Fruit fly (Drosophila melanogaster): ENCODE data around the gene Osi10a.

The Osi10a gene

DNA sequence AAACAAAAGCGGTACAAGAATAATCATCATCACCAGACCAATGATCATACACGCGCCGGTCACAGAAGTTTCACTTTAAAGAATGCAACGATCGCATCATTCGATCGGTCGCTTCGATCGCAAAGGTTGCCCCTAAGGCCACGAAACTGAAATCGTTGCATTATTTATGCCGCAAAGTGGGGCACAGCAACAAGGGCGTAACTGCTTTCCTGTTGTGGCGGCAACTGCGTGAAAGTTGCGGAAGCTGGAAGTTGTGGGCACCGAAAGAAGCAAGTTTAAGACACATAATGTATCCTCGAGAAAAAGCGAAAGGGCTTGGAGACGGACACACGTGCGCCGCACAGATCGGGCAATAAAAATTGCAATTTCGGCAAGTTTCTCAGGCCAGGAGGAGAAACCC is 19.7 kb upstream of the Osi10a start:
- TF ChIP-seq CG17801 (GFP tag; optimal IDR thresholded peaks at IDR 0.05; ENCODE audit: partially characterized antibody), result no peak

DNA sequence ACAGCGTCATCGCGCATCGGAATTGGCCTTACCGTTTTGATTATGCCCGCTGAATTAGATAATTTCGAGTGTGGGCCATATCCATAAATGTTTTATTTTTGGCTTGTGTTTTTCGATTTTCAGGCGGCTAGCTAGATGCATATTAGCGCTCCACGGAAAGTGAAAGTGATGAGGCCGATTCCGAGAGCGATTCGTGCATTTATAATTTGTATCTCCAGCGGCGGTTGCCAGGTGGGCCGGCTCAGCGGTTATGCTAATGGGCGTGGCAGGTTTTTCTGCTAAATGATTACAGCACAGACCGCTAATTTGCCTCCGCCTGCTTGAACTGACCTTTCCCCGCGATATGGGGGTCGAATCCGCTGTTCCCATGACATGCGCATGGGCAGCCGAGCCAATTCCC is 18.8 kb upstream of the Osi10a start:
- no peak for TF ChIP-seq CG17801 (GFP tag; optimal IDR thresholded peaks at IDR 0.05; ENCODE audit: partially characterized antibody)

DNA sequence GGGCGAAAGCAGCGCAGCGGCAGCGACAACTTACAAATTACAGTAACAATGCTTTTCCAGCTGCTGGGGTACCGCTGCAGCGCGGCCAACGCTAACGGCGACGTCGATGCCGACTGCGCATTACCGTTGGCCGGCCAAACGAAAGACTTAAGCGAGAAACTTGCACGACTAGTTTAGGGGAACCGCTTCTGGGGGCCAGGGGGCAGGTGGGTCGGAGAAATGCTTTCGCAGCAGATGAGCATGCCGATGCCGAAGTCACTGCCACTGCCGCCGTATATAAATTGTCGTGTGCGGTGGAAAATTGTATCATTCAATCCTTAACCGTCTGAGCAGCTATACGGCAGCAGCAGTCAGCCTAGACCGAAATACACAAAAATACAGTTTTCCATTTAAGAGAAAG is 15.1 kb upstream of the Osi10a start, which contains the start of gene Osi7:
Gene Osi7 (plus strand): TSS at position 301 of the 400 bp plus-strand sequence.
- TF ChIP-seq CG17801 (GFP tag; optimal IDR thresholded peaks at IDR 0.05; ENCODE audit: partially characterized antibody), result no peak

DNA sequence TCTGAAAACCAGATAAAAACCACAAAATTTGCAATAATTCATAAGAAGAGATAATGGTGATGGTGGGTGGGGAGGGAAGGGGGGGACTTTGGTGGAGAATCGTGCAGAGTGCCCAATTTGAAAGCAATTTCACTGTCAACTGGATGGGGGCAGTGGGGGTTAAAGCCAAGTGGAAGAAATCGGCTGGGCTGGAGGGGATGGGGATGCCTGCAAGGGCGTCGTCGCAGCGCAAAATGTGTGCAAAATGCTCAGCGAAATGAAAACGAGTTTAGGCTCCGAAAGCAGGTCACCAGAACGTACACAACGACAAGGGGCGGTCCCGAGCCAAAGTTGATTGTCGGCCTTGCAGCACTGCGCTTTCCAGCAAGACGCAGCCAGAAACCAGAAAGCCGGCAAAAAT is 10.9 kb upstream of the Osi10a start:
- TF ChIP-seq CG17801 (GFP tag; optimal IDR thresholded peaks at IDR 0.05; ENCODE audit: partially characterized antibody), result no peak

DNA sequence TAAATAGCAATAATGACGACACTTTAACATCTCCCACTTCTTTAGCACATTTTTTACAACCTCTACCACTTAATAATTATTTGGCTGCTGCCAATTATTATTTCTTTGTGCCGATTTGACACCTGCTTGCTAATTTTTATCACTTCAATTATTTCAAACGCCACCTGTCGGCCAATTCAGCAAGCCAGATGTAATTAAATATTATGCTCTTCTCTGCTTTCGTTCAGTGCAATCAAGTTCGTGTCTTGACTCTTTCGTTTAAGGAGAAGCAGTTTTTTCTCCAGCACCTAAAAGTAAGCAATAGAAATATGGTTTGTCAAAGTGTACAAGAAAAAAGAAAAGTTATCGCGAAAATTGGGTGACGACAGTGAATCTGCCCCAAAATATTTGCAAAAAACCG is 9.3 kb upstream of the Osi10a start:
- no peak for TF ChIP-seq CG17801 (GFP tag; optimal IDR thresholded peaks at IDR 0.05; ENCODE audit: partially characterized antibody)

DNA sequence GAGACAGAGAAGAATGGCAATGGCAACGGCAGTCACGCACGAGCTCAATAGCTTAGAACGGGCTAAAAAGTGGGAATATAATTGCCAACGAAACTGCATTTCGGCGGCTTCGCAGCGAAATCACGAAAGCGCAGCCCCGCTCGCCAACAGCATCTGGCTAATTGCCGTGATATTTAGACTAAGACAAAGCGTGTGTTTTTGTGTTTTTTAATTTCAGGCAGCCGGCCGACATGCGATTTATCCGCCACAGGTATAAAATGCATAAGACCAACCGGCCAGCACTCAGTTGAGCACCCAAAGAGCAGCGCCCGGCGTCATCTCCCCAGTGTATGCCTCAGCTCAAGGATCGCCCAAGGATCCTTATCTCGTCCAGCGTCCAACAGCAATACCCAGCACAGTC is 8.9 kb upstream of the Osi10a start, which contains the start of gene Osi8:
Gene Osi8 (plus strand): TSS at position 301 of the 400 bp plus-strand sequence.
- no peak for TF ChIP-seq CG17801 (GFP tag; optimal IDR thresholded peaks at IDR 0.05; ENCODE audit: partially characterized antibody)

DNA sequence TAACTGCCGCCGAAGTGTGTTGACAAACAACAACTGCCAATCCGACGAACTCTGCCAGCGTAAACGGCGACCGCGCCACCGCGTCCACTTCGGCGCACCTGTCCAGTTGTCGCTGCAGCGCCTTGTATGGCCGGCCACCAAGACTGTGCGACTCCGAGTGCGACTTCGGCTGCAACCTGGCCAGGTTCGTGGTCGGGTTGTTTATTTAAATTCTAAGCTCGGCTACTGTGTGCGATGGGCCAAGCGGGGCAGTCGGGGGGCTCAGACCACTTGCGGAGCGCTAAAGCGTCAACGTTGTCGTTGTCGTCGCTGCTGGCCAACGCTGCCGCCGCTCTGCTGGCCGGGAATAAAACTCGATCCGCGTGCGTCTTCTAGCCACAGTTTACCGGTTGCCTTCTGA is 3.9 kb upstream of the Osi10a start, which contains the start of gene Osi9:
Gene Osi9 (plus strand): TSS at position 375 of the 400 bp plus-strand sequence.
- TF ChIP-seq CG17801 (GFP tag; optimal IDR thresholded peaks at IDR 0.05; ENCODE audit: partially characterized antibody), result no peak

DNA sequence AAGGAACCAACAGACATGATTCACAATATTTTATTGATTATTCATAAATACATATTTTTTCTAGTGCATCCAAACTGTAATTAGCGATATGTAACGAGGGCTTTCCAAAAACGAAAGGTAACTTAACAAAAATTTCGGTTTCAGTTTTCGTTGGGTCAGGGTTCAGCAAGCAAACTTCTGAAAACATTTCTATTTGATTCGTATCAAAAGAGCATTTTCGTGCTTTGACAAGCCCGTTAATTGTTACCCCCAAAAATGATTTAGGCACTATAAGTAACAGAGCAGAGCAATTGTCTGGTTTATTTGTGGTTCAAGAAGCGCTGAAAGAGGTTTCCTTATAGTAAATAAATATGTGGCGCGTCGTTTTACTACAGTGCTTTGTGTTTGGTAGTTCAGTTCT is 2.1 kb downstream of the Osi10a start, which contains the start of gene Osi10b:
Gene Osi10b (plus strand): TSS at position 301 of the 400 bp plus-strand sequence.
- TF ChIP-seq CG17801 (GFP tag; optimal IDR thresholded peaks at IDR 0.05; ENCODE audit: partially characterized antibody), result no peak

DNA sequence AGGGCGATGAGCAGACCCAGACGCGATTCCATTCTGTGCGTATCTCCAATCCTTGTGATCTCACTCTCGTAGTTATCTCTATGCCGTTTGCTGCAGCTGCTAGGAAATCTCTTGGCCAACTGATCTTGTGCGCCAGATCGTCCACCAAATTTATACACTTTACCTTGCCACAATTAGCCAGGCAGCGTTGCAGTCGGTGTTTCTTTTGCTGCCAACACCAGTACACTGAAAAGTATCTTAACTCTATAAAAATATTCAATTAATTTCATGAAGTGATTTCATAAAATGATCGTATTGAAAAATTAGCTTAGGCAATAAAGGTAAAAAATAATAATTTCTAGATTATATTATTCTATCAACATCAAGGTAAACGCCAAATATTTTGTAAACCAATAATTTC is 4.9 kb downstream of the Osi10a start, which contains the start of gene Osi11:
Gene Osi11 (minus strand): TSS at position 101 of the 400 bp plus-strand sequence.
- no peak for TF ChIP-seq CG17801 (GFP tag; optimal IDR thresholded peaks at IDR 0.05; ENCODE audit: partially characterized antibody)

DNA sequence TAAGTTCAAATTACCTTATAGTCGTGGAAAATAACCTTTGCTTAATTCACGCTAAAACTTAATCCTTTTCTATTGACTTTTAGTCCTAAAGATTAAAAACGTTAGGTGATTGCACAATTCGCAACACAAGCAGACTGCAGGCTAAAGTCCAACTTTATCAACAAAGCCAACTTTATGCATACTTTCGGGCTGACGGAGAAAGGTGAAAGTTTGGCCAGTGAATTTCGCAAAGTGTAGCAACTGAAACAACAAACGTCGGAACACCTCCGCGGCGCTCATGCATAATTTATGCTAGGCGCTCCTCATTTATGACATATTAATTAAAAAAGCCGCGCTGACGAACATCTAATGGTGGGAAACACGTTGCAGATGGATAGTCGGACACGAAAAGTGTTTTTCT is 6.2 kb downstream of the Osi10a start:
- no peak for TF ChIP-seq CG17801 (GFP tag; optimal IDR thresholded peaks at IDR 0.05; ENCODE audit: partially characterized antibody)

DNA sequence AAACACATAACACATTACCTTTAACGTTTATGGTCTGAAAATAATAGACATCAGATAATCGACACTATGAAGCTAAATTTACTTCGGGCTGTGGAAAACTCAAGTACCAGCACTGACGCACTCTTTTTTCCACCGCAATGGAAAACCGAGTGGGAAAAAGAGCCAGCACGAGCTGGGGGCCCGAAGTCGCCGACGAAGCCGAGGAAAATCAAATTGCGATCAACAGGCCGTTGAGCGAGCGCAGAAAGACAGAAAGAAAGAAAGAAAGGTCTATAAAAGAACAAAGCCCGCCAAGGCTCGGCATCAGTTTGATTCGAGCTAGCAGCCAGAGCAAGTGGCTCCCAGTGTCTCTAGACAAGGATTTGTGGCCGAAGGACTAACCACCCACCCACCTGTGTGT is 14.5 kb downstream of the Osi10a start, which contains the start of gene Osi12:
Gene Osi12 (plus strand): TSS at position 301 of the 400 bp plus-strand sequence.
- TF ChIP-seq CG17801 (GFP tag; optimal IDR thresholded peaks at IDR 0.05; ENCODE audit: partially characterized antibody), result no peak

DNA sequence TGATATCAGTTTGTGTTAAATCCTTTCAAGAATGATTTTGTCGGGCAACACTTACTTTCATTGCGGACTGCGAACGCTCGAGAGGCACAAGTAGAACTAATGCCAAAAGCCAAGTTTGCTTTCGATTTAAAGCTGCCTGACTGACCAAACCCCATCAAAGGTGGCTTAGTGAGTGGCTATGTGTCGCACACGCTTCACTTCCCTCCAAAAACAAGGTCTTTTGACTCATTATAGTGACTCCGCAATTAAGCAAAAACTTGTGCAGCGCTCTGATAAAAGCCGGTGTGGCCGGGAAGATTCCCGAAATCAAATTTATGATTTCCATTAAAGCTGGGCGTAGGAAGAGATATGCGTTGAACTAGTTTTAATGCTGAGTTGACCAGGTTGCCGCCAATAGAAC is 21.3 kb downstream of the Osi10a start, which contains the start of gene CG15597:
Gene CG15597 (minus strand): TSS at position 101 of the 400 bp plus-strand sequence.
- TF ChIP-seq CG17801 (GFP tag; optimal IDR thresholded peaks at IDR 0.05; ENCODE audit: partially characterized antibody), result no peak

DNA sequence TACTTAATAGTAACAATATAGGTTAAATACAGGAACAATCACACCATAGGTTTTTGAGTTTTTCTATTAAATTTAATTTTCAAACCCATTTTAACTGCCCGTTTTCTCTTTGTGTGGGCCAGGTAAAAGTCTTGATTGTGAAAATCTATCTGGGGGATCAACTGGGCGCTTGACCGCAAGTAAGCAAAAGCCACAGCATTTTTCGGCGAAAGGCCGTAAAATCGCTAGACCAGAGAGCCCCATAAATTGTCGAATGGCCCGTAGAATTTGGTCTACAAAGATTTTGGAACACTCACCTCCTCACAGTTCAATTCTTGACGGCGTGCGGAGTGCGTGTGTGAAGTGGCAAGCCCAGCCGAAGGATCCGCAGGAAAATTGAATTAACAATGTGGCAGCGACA is 23.7 kb downstream of the Osi10a start, which contains the start of gene CG15594:
Gene CG15594 (plus strand): TSS at position 301 of the 400 bp plus-strand sequence.
- no peak for TF ChIP-seq CG17801 (GFP tag; optimal IDR thresholded peaks at IDR 0.05; ENCODE audit: partially characterized antibody)

DNA sequence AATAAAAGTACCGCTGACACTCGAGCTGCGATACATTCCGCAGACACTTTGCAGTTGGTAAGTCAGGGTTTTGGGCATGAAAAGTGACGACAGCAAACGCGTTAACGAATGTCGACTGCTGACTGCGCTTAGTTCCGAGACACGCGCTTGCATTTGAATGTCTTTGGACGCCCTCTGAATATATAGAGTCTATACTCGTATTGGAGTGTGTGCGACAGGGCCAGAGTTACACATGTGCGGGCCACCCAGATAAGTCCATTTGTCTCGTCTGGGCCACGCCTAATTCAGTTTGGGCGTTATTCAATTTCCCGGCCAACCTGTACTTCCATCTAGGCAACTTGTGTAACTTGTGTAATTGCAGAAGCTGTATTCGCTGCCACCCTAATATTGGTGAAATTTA is 26.5 kb downstream of the Osi10a start:
- TF ChIP-seq CG17801 (GFP tag; optimal IDR thresholded peaks at IDR 0.05; ENCODE audit: partially characterized antibody), result no peak

DNA sequence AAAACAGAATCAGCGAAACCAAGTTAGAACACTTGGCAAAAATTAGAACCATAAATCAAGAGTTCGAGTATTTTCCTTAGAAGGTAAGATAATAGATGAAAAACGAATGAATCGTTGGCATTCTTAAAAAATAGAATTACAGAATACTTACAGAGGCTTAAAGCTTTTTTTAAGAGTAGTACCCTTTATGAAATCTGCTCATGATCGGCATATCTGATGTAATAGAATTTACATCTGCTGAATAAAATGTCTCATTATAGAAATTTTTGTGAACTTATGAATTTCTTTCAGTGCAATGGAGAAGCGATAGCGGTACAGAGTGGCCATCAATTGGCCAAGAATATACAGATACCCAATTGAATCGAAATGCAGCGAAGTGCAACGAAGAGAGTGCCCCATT is 27.7 kb downstream of the Osi10a start, which contains the start of gene Osi13:
Gene Osi13 (plus strand): TSS at position 301 of the 400 bp plus-strand sequence.
- TF ChIP-seq CG17801 (GFP tag; optimal IDR thresholded peaks at IDR 0.05; ENCODE audit: partially characterized antibody), result no peak

DNA sequence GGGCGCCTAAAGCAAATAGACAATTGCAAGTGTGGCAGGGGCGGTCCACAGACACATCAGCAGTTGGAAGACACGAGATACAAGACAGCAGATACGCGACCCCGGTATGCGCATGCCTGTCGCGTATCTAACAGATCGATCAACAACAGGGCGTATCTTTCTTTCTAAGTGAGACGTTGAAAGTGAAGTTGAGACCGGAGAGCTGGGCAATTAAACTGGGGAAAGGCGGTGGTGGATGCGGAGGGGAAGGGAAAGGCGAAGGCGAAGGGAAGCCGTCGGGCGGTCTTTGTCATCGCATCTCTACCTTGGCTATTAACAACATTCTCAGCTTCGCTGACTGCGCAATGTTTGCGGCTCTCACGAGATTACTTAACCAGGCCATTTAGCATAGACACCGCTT is 30.3 kb downstream of the Osi10a start:
- TF ChIP-seq CG17801 (GFP tag; optimal IDR thresholded peaks at IDR 0.05; ENCODE audit: partially characterized antibody), result no peak

DNA sequence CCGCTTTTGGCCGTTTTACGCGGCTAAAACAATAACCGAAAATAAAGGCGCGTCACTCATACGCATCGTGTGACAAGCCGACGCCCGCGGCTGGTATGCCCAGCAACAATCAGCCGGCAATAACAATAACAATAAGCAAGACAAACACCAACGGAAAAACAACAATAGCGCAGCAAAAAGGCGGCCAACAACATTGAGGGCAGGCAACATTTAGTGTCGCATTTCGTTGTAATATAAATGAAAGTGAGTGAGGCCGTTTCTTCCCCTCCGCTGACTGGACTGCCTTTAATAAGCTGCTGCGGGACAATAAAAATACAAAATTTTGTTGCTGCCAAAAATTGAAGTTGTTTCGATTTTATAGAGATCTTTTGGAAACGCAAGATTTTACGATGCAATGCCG is 33.4 kb downstream of the Osi10a start:
- TF ChIP-seq CG17801 (GFP tag; optimal IDR thresholded peaks at IDR 0.05; ENCODE audit: partially characterized antibody), result no peak

Measured in ovary, adult (tissue).